Worm (Caenorhabditis elegans): ENCODE data around the gene T04F8.3.

DNA sequence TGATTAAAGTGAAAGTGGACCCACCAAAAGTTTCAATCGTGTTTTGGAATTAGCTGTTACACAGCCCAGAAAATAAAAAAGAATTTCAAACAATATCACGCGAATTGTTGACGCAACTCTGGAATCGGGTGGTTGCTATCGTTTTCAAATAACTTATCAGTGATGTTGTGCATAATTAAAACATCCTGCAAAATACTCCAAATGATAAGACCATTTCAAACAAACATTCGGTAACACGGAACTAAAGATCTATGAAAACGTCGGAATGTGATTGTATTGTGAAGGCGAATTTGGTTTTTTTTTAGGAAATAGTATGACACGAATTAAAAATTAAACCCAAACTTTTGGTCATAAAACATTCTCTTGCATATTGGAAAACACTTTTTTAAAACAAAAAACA lies 29.9 kb upstream of the T04F8.3 start, which contains the start of gene spp-30:
- no peak for TF ChIP-seq mep-1 (tag; optimal IDR thresholded peaks at IDR 0.05)
- no peak for TF ChIP-seq ces-1 (GFP tag; optimal IDR thresholded peaks at IDR 0.05)
- no peak for TF ChIP-seq unc-39 (tag; optimal IDR thresholded peaks at IDR 0.05)
- no peak for TF ChIP-seq nhr-237 (tag; optimal IDR thresholded peaks at IDR 0.05)
- no peak for TF ChIP-seq ceh-39 (tag; optimal IDR thresholded peaks at IDR 0.05)
